Worm (Caenorhabditis elegans): Measurements from ENCODE around the gene ins-14.

Gene ins-14

ce11 chrII:6698784-6699183, 46.8 kb downstream of the ins-14 start, which contains the start of gene C18H9.1:
C18H9.1 (plus strand) TSS chrII:6699084.
- TF ChIP-seq hmg-1.2 (GFP tag; IDR thresholded peaks at IDR 0.05), result no peak
- TF ChIP-seq F23B12.7 (tag; optimal IDR thresholded peaks at IDR 0.05; ENCODE audit: insufficient read depth), result no peak
- no peak for TF ChIP-seq dox-1 (GFP tag; IDR thresholded peaks at IDR 0.05)
- no peak for TF ChIP-seq zfh-2 (GFP tag; conservative IDR thresholded peaks at IDR 0.05)
- no peak for TF ChIP-seq sea-2 (GFP tag; IDR thresholded peaks at IDR 0.05)
- no peak for TF ChIP-seq zim-3 (tag; optimal IDR thresholded peaks at IDR 0.05)
- no peak for TF ChIP-seq egl-44 (GFP tag; IDR thresholded peaks at IDR 0.05)
- TF ChIP-seq mes-4 (tag; optimal IDR thresholded peaks at IDR 0.05), result no peak
- TF ChIP-seq him-1 (tag; optimal IDR thresholded peaks at IDR 0.05), result no peak
- TF ChIP-seq nhr-120 (GFP tag; IDR thresholded peaks at IDR 0.05), result no peak
- TF ChIP-seq Y95B8A.8 (GFP tag; IDR thresholded peaks at IDR 0.05), result no peak
- TF ChIP-seq rcor-1 (GFP tag; IDR thresholded peaks at IDR 0.05), result no peak
- TF ChIP-seq nhr-90 (tag; optimal IDR thresholded peaks at IDR 0.05), result no peak
- TF ChIP-seq lin-40 (tag; optimal IDR thresholded peaks at IDR 0.05), result no peak
- TF ChIP-seq F52B5.7 (tag; optimal IDR thresholded peaks at IDR 0.05), result no peak
- no peak for TF ChIP-seq hlh-12 (tag; optimal IDR thresholded peaks at IDR 0.05)
- TF ChIP-seq C06A6.2 (GFP tag; conservative IDR thresholded peaks at IDR 0.05), result no peak
- no peak for TF ChIP-seq attf-5 (GFP tag; optimal IDR thresholded peaks at IDR 0.05)
- TF ChIP-seq ceh-79 (tag; optimal IDR thresholded peaks at IDR 0.05), result no peak
